Worm (Caenorhabditis elegans): ENCODE results near the gene C41H7.9.
A peak's percentile ranks its signal among the peaks of the same experiment; 100 is the strongest.

DNA sequence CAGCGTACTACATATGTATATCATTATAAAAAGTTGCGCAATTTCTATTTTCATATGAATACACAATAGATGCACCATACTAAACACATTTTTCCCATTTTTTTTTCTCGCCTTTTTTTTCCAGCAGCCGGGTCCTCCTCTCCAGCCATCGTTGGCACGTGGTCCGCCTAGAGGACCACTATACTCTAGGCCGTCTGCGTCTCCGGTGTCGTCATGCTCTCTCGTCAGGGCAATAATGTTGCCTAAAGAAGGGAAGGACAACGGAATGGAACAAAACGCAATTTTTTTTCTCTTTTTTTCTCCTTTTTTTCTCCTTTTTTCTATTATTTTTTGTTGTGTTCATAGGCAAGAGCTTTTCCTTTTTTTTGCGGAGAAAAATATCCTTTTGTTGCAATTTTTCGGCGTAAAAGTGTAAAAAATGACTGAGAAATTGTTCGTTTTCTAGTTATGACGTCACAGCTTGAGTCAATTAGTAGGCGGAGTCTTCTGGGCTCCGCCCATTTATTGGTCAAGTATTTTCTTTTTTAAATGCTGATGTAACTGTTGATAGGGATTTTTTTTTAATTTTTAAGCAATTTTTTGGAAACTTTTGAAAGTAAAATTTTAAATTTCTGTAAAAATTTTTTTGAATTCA is 49.4 kb downstream of the C41H7.9 start:
- TF ChIP-seq him-1 (tag; optimal IDR thresholded peaks at IDR 0.05) (peak; percentile 67), W03F9.2 (tag; optimal IDR thresholded peaks at IDR 0.05) (no peak)

Measured in whole organism, L4/young adult.